Fruit fly (Drosophila melanogaster): ENCODE data around the gene Rlip.
A peak's percentile ranks its signal among the peaks of the same experiment; 100 is the strongest.

The Rlip gene

DNA sequence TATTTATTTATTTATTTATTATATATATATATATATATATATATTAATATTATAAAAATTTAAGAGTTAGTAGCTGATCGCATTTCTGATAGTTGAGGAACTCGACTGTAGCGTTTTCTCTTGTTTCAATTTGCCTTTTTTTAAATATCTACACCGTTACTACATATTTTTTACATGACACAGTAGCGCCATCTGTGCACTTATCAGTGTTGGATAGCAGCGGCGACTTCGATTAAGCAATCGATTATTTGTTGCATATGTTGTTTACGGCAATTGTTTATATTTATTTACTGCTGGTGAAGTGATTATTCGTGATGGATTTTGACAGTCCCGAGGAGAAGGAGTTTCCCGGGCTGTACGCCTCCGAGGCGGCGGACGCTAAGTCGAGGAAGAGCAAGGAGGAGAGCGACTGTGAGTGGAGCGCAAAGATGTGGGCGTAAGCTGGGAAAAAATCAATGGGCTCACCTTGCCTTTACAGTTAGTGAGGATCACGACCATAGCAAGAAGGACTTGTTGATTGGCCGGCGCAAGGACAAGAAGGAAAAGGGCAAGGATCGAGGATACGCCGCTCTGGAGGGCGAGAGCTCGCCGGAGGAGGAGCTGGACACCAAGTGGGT lies at the start of gene Rlip:
Gene Rlip, plus strand, starts transcription at position 221 of the 617 bp plus-strand sequence.
- TF ChIP-seq Mes4 (GFP tag; optimal IDR thresholded peaks at IDR 0.05) (no peak), E2f1 (GFP tag; IDR thresholded peaks at IDR 0.05) (0 out of 2 replicates have a peak, but pooled peaks have one; percentile 27), zen2 (GFP tag; IDR thresholded peaks at IDR 0.05; ENCODE audit: partially characterized antibody) (peak; percentile 48), luna (GFP tag; optimal IDR thresholded peaks at IDR 0.05) (peak; percentile 14), crp (GFP tag; optimal IDR thresholded peaks at IDR 0.05) (peak in 1 of 2 experiments; percentile 53), Rfx (GFP tag; IDR thresholded peaks at IDR 0.05) (peak; percentile 82), al (GFP tag; IDR thresholded peaks at IDR 0.05) (no peak), btn (GFP tag; optimal IDR thresholded peaks at IDR 0.05) (peak; percentile 20), grau (tag; optimal IDR thresholded peaks at IDR 0.05) (no peak), Dad (GFP tag; optimal IDR thresholded peaks at IDR 0.05) (peak; percentile 45), CG12659 (GFP tag; optimal IDR thresholded peaks at IDR 0.05) (peak; percentile 55), CG13123 (GFP tag; optimal IDR thresholded peaks at IDR 0.05) (no peak), Lpt (GFP tag; optimal IDR thresholded peaks at IDR 0.05) (no peak), CG3726 (GFP tag; IDR thresholded peaks at IDR 0.05) (no peak), CG6683 (GFP tag; optimal IDR thresholded peaks at IDR 0.05) (no peak), Jarid2 (GFP tag; optimal IDR thresholded peaks at IDR 0.05) (no peak), disco-r (GFP tag; optimal IDR thresholded peaks at IDR 0.05) (peak; percentile 1), tup (GFP tag; optimal IDR thresholded peaks at IDR 0.05) (peak; percentile 36), CG13296 (GFP tag; optimal IDR thresholded peaks at IDR 0.05) (peak; percentile 15), Dek (tag; optimal IDR thresholded peaks at IDR 0.05) (peak; percentile 14), Ets97D (GFP tag; optimal IDR thresholded peaks at IDR 0.05) (peak; percentile 71), CG13894 (tag; optimal IDR thresholded peaks at IDR 0.05) (peak; percentile 9), gsb (GFP tag; IDR thresholded peaks at IDR 0.05) (no peak), sr (GFP tag; IDR thresholded peaks at IDR 0.05) (peak; percentile 38; the same call in 1 of the 3 replicates), HLH54F (GFP tag; optimal IDR thresholded peaks at IDR 0.05) (peak; percentile 29), yki (optimal IDR thresholded peaks at IDR 0.05) (no peak), sisA (GFP tag; IDR thresholded peaks at IDR 0.05) (peak; percentile 70), dan (GFP tag; IDR thresholded peaks at IDR 0.05) (no peak), CG7786 (GFP tag; optimal IDR thresholded peaks at IDR 0.05) (peak; percentile 41), CG5953 (GFP tag; IDR thresholded peaks at IDR 0.05) (no peak), Adf1 (GFP tag; IDR thresholded peaks at IDR 0.05) (no peak), seq (GFP tag; IDR thresholded peaks at IDR 0.05) (no peak), CG33557 (GFP tag; optimal IDR thresholded peaks at IDR 0.05) (no peak), CG15696 (tag; optimal IDR thresholded peaks at IDR 0.05) (peak; percentile 15), CG34376 (GFP tag; optimal IDR thresholded peaks at IDR 0.05) (no peak), Scr (GFP tag; IDR thresholded peaks at IDR 0.05; ENCODE audit: partially characterized antibody) (peak; percentile 62), Neu2 (GFP tag; optimal IDR thresholded peaks at IDR 0.05; ENCODE audit: borderline replicate concordance) (no peak), Camta (GFP tag; optimal IDR thresholded peaks at IDR 0.05) (peak; percentile 50), run (tag; optimal IDR thresholded peaks at IDR 0.05) (no peak), lov (optimal IDR thresholded peaks at IDR 0.05) (no peak), lov (GFP tag; IDR thresholded peaks at IDR 0.05) (no peak), scrt (GFP tag; optimal IDR thresholded peaks at IDR 0.05) (peak; percentile 90), chif (GFP tag; optimal IDR thresholded peaks at IDR 0.05) (peak in 1 of 2 experiments; percentile 7), CHES-1-like (GFP tag; optimal IDR thresholded peaks at IDR 0.05) (peak; percentile 63), CG11504 (tag; optimal IDR thresholded peaks at IDR 0.05) (peak; percentile 62), pho (GFP tag; optimal IDR thresholded peaks at IDR 0.05) (peak; percentile 42), Blimp-1 (GFP tag; optimal IDR thresholded peaks at IDR 0.05) (no peak), tgo (GFP tag; IDR thresholded peaks at IDR 0.05) (0 out of 3 replicates have a peak, but pooled peaks have one; percentile 40), maf-S (GFP tag; optimal IDR thresholded peaks at IDR 0.05) (no peak), wdn (GFP tag; IDR thresholded peaks at IDR 0.05) (peak; percentile 35; the same call in 1 of the 2 replicates), ftz-f1 (GFP tag; optimal IDR thresholded peaks at IDR 0.05) (no peak)
